Fruit fly (Drosophila melanogaster): ENCODE measurements around the gene CG5973.

CG5973 gene

DNA sequence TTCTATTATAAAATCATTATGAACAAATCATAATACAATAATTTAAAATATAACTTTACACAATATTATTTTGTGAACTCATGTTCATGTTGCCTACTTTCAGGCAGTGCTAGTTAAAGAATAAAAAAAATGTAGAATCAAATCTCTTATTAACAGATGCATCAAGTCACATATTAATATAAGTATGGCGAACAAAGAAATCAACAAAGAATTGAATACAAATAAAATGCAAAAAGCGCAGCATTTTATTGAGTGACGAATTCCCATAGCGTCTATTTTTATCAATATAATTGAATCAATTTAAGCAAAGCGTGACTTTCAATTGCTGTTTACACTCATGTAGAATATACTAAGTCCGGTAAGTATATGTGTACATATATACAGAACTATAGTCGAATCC, 10.5 kb downstream of the CG5973 start:
- TF ChIP-seq Dif (GFP tag; optimal IDR thresholded peaks at IDR 0.05; ENCODE audit: partially characterized antibody) (no peak), Myc (optimal IDR thresholded peaks at IDR 0.05) (peak; percentile 22)

DNA sequence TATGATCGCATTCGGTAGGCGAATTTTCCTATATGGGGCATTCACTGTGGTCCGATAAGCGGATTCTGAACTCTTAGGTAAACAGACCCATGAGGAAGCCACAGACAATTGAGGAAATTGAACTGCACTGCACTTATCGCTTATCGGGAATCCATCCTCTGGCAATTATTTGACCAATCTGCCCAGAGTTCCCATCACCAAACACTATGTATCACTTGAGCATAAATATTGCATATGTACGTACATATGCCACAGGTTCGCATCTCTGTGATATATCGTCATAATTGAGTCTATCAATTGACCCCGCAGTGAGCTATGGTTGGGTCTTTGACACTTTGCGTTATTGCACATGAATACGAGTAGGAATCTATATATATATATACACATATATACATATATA, 11.1 kb downstream of the CG5973 start:
- TF ChIP-seq lola (GFP tag; optimal IDR thresholded peaks at IDR 0.05) (no peak), GATAd (GFP tag; optimal IDR thresholded peaks at IDR 0.05) (no peak), Rel (GFP tag; optimal IDR thresholded peaks at IDR 0.05) (no peak), Rel (tag; optimal IDR thresholded peaks at IDR 0.05) (no peak), dl (GFP tag; optimal IDR thresholded peaks at IDR 0.05; ENCODE audit: insufficient read depth in 1 of 2, partially characterized antibody in 2 of 2) (no peak), Dif (GFP tag; optimal IDR thresholded peaks at IDR 0.05; ENCODE audit: partially characterized antibody) (no peak), brk (GFP tag; optimal IDR thresholded peaks at IDR 0.05) (no peak), dsf (GFP tag; optimal IDR thresholded peaks at IDR 0.05; ENCODE audit: borderline replicate concordance) (no peak), N (GFP tag; optimal IDR thresholded peaks at IDR 0.05) (no peak), woc (GFP tag; optimal IDR thresholded peaks at IDR 0.05) (no peak), Mio (GFP tag; optimal IDR thresholded peaks at IDR 0.05) (no peak), OdsH (GFP tag; optimal IDR thresholded peaks at IDR 0.05) (no peak), psq (GFP tag; optimal IDR thresholded peaks at IDR 0.05) (no peak), CG9705 (GFP tag; optimal IDR thresholded peaks at IDR 0.05) (no peak), Hr83 (GFP tag; optimal IDR thresholded peaks at IDR 0.05; ENCODE audit: poor library complexity, severe bottlenecking) (no peak), tai (GFP tag; optimal IDR thresholded peaks at IDR 0.05) (no peak), CrebA (GFP tag; optimal IDR thresholded peaks at IDR 0.05; ENCODE audit: borderline replicate concordance) (no peak), rgr (GFP tag; optimal IDR thresholded peaks at IDR 0.05) (no peak), Vsx2 (GFP tag; optimal IDR thresholded peaks at IDR 0.05; ENCODE audit: partially characterized antibody) (no peak)

DNA sequence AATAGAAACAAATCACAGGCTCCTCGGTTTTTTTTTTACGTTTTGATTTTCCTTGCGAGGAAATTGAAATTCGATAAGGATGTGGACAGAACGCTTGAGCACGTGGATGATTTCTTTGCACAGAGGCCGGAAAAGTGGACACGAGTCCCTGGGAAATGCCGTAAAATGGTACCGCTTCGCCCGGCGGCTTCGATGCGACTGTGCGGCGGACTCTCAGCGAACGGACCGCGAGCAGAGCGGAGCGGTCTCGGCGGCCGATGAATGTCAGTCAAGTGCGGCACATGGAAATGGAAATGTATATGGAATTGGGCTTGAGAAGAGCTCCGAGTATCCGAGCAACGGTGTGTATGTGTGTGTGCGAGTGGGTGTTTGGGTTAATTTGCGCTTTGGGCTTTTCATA, 13.7 kb downstream of the CG5973 start, which contains the start of gene santa-maria:
santa-maria (minus strand) TSS at position 279 of the 400 bp plus-strand sequence.
- TF ChIP-seq rgr (GFP tag; optimal IDR thresholded peaks at IDR 0.05) (no peak), Vsx2 (GFP tag; optimal IDR thresholded peaks at IDR 0.05; ENCODE audit: partially characterized antibody) (peak; percentile 46)

DNA sequence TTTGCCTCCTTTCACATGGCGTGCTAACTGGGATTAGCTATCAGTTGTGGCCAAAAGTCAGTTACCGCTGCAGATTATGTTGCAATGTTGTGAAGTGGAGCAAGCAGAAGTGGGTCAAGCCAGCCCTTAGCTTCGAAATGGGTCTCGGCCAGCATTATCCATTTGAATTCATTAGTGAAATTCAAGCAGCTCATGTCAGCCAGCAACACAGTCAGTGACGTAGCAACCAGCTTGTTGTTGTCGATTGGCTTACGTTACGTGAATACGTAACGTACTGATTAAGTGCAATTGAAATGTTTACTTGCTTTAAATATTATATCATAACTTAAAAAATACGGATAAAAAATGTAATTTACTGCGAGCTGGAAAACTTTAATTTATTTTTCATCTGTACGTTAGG, 14.8 kb downstream of the CG5973 start:
- TF ChIP-seq Myc (optimal IDR thresholded peaks at IDR 0.05) (no peak), Sp1 (GFP tag; optimal IDR thresholded peaks at IDR 0.05) (no peak), ey (GFP tag; optimal IDR thresholded peaks at IDR 0.05) (no peak), N (GFP tag; optimal IDR thresholded peaks at IDR 0.05) (no peak), dl (GFP tag; optimal IDR thresholded peaks at IDR 0.05; ENCODE audit: insufficient read depth in 1 of 2, partially characterized antibody in 2 of 2) (peak; percentile 56 to 69), Dfd (GFP tag; optimal IDR thresholded peaks at IDR 0.05) (no peak), fru (GFP tag; optimal IDR thresholded peaks at IDR 0.05) (no peak), pan (optimal IDR thresholded peaks at IDR 0.05) (no peak), psq (GFP tag; optimal IDR thresholded peaks at IDR 0.05) (no peak), Dif (GFP tag; optimal IDR thresholded peaks at IDR 0.05; ENCODE audit: partially characterized antibody) (peak; percentile 77), dsf (GFP tag; optimal IDR thresholded peaks at IDR 0.05; ENCODE audit: borderline replicate concordance) (no peak), h (GFP tag; optimal IDR thresholded peaks at IDR 0.05) (no peak), Jra (GFP tag; optimal IDR thresholded peaks at IDR 0.05) (no peak), Vsx2 (GFP tag; optimal IDR thresholded peaks at IDR 0.05; ENCODE audit: partially characterized antibody) (peak; percentile 65), usp (GFP tag; optimal IDR thresholded peaks at IDR 0.05) (no peak), jim (GFP tag; optimal IDR thresholded peaks at IDR 0.05) (no peak), CG32264 (GFP tag; optimal IDR thresholded peaks at IDR 0.05) (no peak), Abd-B (GFP tag; optimal IDR thresholded peaks at IDR 0.05) (no peak), Rel (GFP tag; optimal IDR thresholded peaks at IDR 0.05) (no peak), Rel (tag; optimal IDR thresholded peaks at IDR 0.05) (no peak)

DNA sequence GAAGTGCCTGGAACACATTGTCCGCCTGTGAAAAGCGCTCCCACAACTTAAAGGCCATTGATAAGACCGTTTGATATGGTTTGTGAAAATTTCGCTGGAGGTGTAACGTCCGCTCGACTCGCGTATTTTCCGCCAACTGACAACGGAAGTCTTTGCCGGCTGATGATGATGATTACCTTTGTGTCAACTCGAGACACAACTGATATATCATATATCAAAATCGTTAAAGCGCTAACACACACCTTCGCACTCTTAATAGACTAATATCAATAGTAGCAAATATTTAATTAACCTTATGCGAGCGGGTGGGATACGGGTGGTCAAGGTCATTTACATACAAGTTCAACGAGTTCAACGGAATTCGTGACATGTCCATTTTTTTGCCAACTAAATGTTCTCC, 16.8 kb downstream of the CG5973 start, which contains the start of gene Gr28a:
Gr28a (minus strand) TSS at position 101 of the 400 bp plus-strand sequence.
- TF ChIP-seq OdsH (GFP tag; optimal IDR thresholded peaks at IDR 0.05) (no peak), jim (GFP tag; optimal IDR thresholded peaks at IDR 0.05) (no peak), dmrt93B (GFP tag; optimal IDR thresholded peaks at IDR 0.05) (no peak), woc (GFP tag; optimal IDR thresholded peaks at IDR 0.05) (no peak), GATAd (GFP tag; optimal IDR thresholded peaks at IDR 0.05) (no peak), usp (GFP tag; optimal IDR thresholded peaks at IDR 0.05) (no peak), Sp1 (GFP tag; optimal IDR thresholded peaks at IDR 0.05) (no peak), CG32264 (GFP tag; optimal IDR thresholded peaks at IDR 0.05) (no peak), psq (GFP tag; optimal IDR thresholded peaks at IDR 0.05) (no peak), pan (optimal IDR thresholded peaks at IDR 0.05) (no peak), CG9705 (GFP tag; optimal IDR thresholded peaks at IDR 0.05) (no peak), N (GFP tag; optimal IDR thresholded peaks at IDR 0.05) (no peak), Abd-B (GFP tag; optimal IDR thresholded peaks at IDR 0.05) (no peak), Myc (optimal IDR thresholded peaks at IDR 0.05) (no peak), Vsx2 (GFP tag; optimal IDR thresholded peaks at IDR 0.05; ENCODE audit: partially characterized antibody) (no peak)
